Worm (Caenorhabditis elegans) whole organism, L4 larva: ENCODE data around the gene moa-1.

Source experiments
- D1046.2 ChIP-seq: fragments of 200-800 bp; sonication (Bioruptor generic); IDR thresholded peaks from 2 replicates; pipeline ENCODE4 v1.3.6; 2022; ENCODE audit warnings: missing genetic modification characterization, missing compliant biosample characterization
- F26F4.8 ChIP-seq: fragments of 200-800 bp; sonication (Bioruptor generic); conservative IDR thresholded peaks from 2 replicates; pipeline ENCODE4 v1.3.6; 2022; ENCODE audit warnings: missing genetic modification characterization, missing compliant biosample characterization
- R02D3.7 ChIP-seq: fragments of 150-350 bp; sonication (generic microtip); optimal IDR thresholded peaks from 3 replicates; lab custom pipeline; 2014; ENCODE audit warnings: missing biosample characterization, missing genetic modification characterization
- T20F7.1 ChIP-seq: fragments of 200-800 bp; sonication (Bioruptor generic); optimal IDR thresholded peaks from 2 replicates; lab custom pipeline; 2018; ENCODE audit warnings: mild to moderate bottlenecking, missing genetic modification characterization, missing compliant biosample characterization
- T26A8.4 ChIP-seq: fragments of 200-800 bp; sonication (Bioruptor generic); IDR thresholded peaks from 2 replicates; pipeline ENCODE4 v1.3.6; 2022; ENCODE audit warnings: missing genetic modification characterization, missing compliant biosample characterization
- Y75B8A.6 ChIP-seq: fragments of 200-800 bp; sonication (Bioruptor generic); IDR thresholded peaks from 2 replicates; pipeline ENCODE4 v1.3.6; 2022; ENCODE audit warnings: missing genetic modification reagents, missing genetic modification characterization, missing compliant biosample characterization
- ZK337.2 ChIP-seq: fragments of 200-800 bp; sonication (Bioruptor generic); IDR thresholded peaks from 2 replicates; pipeline ENCODE4 v1.3.6; 2022; ENCODE audit warnings: missing genetic modification reagents, missing genetic modification characterization, missing compliant biosample characterization
- aha-1 ChIP-seq: fragments of 150-350 bp; peaks from one replicate; lab custom pipeline; 2014; ENCODE audit warnings: missing biosample characterization, missing genetic modification characterization
- aly-2 ChIP-seq: sonication (generic microtip); optimal IDR thresholded peaks from 2 replicates; lab custom pipeline; 2018; ENCODE audit warnings: missing biosample characterization, missing genetic modification characterization
- ceh-32 ChIP-seq: sonication (generic microtip); optimal IDR thresholded peaks from 2 replicates; lab custom pipeline; 2016; ENCODE audit warnings: mild to moderate bottlenecking, missing genetic modification characterization, missing compliant biosample characterization; ENCODE audit not compliant: poor library complexity
- ces-1 ChIP-seq: fragments of 150-350 bp; sonication (generic microtip); optimal IDR thresholded peaks from 4 replicates; lab custom pipeline; 2014; ENCODE audit warnings: missing biosample characterization, missing genetic modification reagents, missing genetic modification characterization
- dpl-1 ChIP-seq: fragments of 150-350 bp; optimal IDR thresholded peaks from 2 replicates; lab custom pipeline; 2014; ENCODE audit warnings: missing biosample characterization, missing genetic modification reagents, missing genetic modification characterization
- dve-1 ChIP-seq: sonication (generic microtip); optimal IDR thresholded peaks from 2 replicates; lab custom pipeline; 2017; ENCODE audit warnings: antibody characterized with exemption, mild to moderate bottlenecking, missing genetic modification characterization, missing compliant biosample characterization; ENCODE audit not compliant: insufficient read depth
- hif-1 ChIP-seq, 2 experiments: sonication (generic microtip); optimal IDR thresholded peaks; 2 replicates each; lab custom pipeline; 2016 to 2017; ENCODE audit warnings: missing compliant biosample characterization in 2 of 2, missing genetic modification characterization in 2 of 2, missing genetic modification reagents in 2 of 2, missing genotype in 2 of 2, mild to moderate bottlenecking in 1 of 2
- lim-7 ChIP-seq: fragments of 200-800 bp; sonication (Bioruptor generic); IDR thresholded peaks from 2 replicates; pipeline ENCODE4 v1.3.6; 2022; ENCODE audit warnings: missing genetic modification characterization, missing compliant biosample characterization
- lin-38 ChIP-seq: fragments of 200-800 bp; sonication (Bioruptor generic); IDR thresholded peaks from 2 replicates; pipeline ENCODE4 v1.3.6; 2022; ENCODE audit warnings: missing genetic modification reagents, missing genetic modification characterization, missing compliant biosample characterization
- lin-39 ChIP-seq: fragments of 150-350 bp; optimal IDR thresholded peaks from 2 replicates; lab custom pipeline; 2014; ENCODE audit warnings: missing biosample characterization, missing genetic modification reagents, missing genetic modification characterization
- mdl-1 ChIP-seq, 2 experiments: fragments of 150-350 bp in 1 of 2; sonication (generic microtip) in 1 of 2; optimal IDR thresholded peaks; 2 replicates each; lab custom pipeline; 2014 to 2017; ENCODE audit warnings: missing biosample characterization in 2 of 2, missing genetic modification characterization in 2 of 2
- nhr-10 ChIP-seq: fragments of 150-350 bp; optimal IDR thresholded peaks from 2 replicates; lab custom pipeline; 2014; ENCODE audit warnings: missing biosample characterization, missing genetic modification characterization
- nhr-6 ChIP-seq: fragments of 150-350 bp; optimal IDR thresholded peaks from 2 replicates; lab custom pipeline; 2014; ENCODE audit warnings: missing biosample characterization, missing genetic modification characterization
- set-16 ChIP-seq: fragments of 200-800 bp; sonication (Bioruptor generic); IDR thresholded peaks from 2 replicates; pipeline ENCODE4 v1.3.6; 2022; ENCODE audit warnings: missing genetic modification reagents, missing genetic modification characterization, missing compliant biosample characterization
- skn-1 ChIP-seq: fragments of 150-350 bp; optimal IDR thresholded peaks from 2 replicates; lab custom pipeline; 2014; ENCODE audit warnings: missing biosample characterization, missing genetic modification characterization
- snpc-4 ChIP-seq: fragments of 150-350 bp; optimal IDR thresholded peaks from 2 replicates; lab custom pipeline; 2014; ENCODE audit warnings: missing biosample characterization, missing genetic modification characterization
- tag-97 ChIP-seq: fragments of 200-800 bp; sonication (Bioruptor generic); IDR thresholded peaks from 2 replicates; pipeline ENCODE4 v1.3.6; 2022; ENCODE audit warnings: missing genetic modification characterization, missing compliant biosample characterization
- unc-62 ChIP-seq, 3 experiments: fragments of 150-350 bp in 1 of 3; sonication (generic microtip); optimal IDR thresholded peaks in 2 of 3; peaks in 1 of 3; 1 replicate in 1 of 3; 2 replicates in 2 of 3; lab custom pipeline; 2014 to 2017; ENCODE audit warnings: missing biosample characterization in 3 of 3, missing genetic modification characterization in 3 of 3, missing genetic modification reagents in 3 of 3, missing genotype in 1 of 3
- zag-1 ChIP-seq: fragments of 150-350 bp; optimal IDR thresholded peaks from 2 replicates; lab custom pipeline; 2014; ENCODE audit warnings: missing biosample characterization, missing genetic modification characterization
- zfp-3 ChIP-seq: fragments of 200-800 bp; sonication (Bioruptor generic); conservative IDR thresholded peaks from 2 replicates; pipeline ENCODE4 v1.3.6; 2022; ENCODE audit warnings: missing genetic modification reagents, missing genetic modification characterization, missing compliant biosample characterization
- zip-2 ChIP-seq: fragments of 150-350 bp; optimal IDR thresholded peaks from 2 replicates; lab custom pipeline; 2014; ENCODE audit warnings: missing biosample characterization, missing genetic modification characterization

moa-1 gene

ce11 chrIII:1921136-1921680 lies 48.5 kb downstream of the moa-1 start (continued):
- TF ChIP-seq dpl-1 (peak; percentile 62), ces-1 (GFP tag; lab: Kevin White, UChicago) (peak; percentile 96), Y75B8A.6 (no peak), unc-62 (GFP tag; optimal IDR thresholded peaks at IDR 0.05 in 1 of 2; lab: Kevin White, UChicago) (peak in 1 of 2 experiments; percentile 100), unc-62 (tag; optimal IDR thresholded peaks at IDR 0.05; lab: Kevin White, UChicago) (no peak), lin-39 (no peak), T26A8.4 (peak; percentile 89), ZK337.2 (peak; percentile 56; the same call in 1 of the 2 replicates), tag-97 (GFP tag; lab: Robert Waterston, UW) (no peak), set-16 (peak; percentile 95), R02D3.7 (tag; lab: Kevin White, UChicago) (no peak), nhr-10 (tag; lab: Kevin White, UChicago) (peak; percentile 79), lin-38 (GFP tag; lab: Robert Waterston, UW) (peak; percentile 69), zfp-3 (GFP tag; lab: Robert Waterston, UW) (peak; percentile 74), snpc-4 (tag; lab: Kevin White, UChicago) (peak; percentile 46), T20F7.1 (GFP tag; lab: Kevin White, UChicago) (peak; percentile 56), zag-1 (tag; lab: Kevin White, UChicago) (no peak), hif-1 (tag; optimal IDR thresholded peaks at IDR 0.05; lab: Kevin White, UChicago) (peak; percentile 80 to 83), lim-7 (no peak), D1046.2 (GFP tag; lab: Robert Waterston, UW) (no peak), dve-1 (tag; lab: Kevin White, UChicago) (peak; percentile 94), F26F4.8 (no peak), ceh-32 (tag; lab: Kevin White, UChicago) (peak; percentile 79), zip-2 (tag; lab: Kevin White, UChicago) (no peak), aly-2 (no peak), mdl-1 (tag; optimal IDR thresholded peaks at IDR 0.05; lab: Kevin White, UChicago) (peak; percentile 92 to 93)

DNA sequence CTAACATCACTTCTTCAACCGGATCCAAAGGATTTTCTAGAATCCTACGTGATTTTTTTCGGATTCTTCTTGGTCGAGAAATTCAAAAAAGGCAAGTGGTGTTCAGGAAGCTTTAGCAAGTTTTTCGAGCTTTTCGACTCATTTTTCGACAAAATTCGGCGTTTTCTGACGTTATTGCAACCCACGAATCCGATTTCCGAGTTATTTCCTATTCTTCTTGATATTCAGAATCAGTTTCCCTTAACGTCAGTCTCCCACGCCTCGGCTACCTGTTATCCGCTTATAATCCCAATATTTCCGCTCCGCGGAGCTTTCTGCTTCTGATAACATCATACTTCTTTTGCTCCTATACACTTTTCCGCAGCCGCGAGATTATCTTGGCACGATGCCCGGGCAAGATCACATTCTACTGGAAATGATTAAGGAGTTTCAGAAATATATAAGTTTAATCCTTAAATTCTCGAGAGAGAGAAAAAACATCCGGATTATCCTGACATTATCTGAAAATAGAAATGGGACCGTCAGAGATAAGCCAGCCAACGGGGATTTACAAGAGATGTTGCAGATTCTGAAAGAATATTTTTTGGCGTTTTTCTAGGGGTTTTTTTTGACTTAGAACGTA lies 51.3 kb downstream of the moa-1 start:
- TF ChIP-seq nhr-6, result no peak
- peak; percentile 93 for TF ChIP-seq aha-1 (tag; lab: Kevin White, UChicago)
- no peak for TF ChIP-seq T26A8.4
- no peak for TF ChIP-seq skn-1 (tag; lab: Kevin White, UChicago)
